Fruit fly (Drosophila melanogaster) Kc167 (cell line): ENCODE results near the gene CG14882.

Source experiments
- Myc ChIP-seq: fragments of >200 bp; optimal IDR thresholded peaks from 2 replicates; lab custom pipeline; 2017; ENCODE audit warnings: missing external identifiers
- Sin3A ChIP-seq: fragments of >200 bp; optimal IDR thresholded peaks from 2 replicates; lab custom pipeline; 2018; ENCODE audit warnings: missing external identifiers
- h ChIP-seq: fragments of >200 bp; optimal IDR thresholded peaks from 3 replicates; lab custom pipeline; 2018; ENCODE audit warnings: missing external identifiers
- insv ChIP-seq: fragments of >200 bp; optimal IDR thresholded peaks from 3 replicates; lab custom pipeline; 2018; ENCODE audit warnings: missing external identifiers
- psq ChIP-seq: fragments of >200 bp; optimal IDR thresholded peaks from 2 replicates; lab custom pipeline; 2017; ENCODE audit warnings: missing external identifiers
- ttk ChIP-seq: sonication (Bioruptor generic); optimal IDR thresholded peaks from 2 replicates; lab custom pipeline; 2017; ENCODE audit warnings: missing external identifiers

Gene CG14882

DNA sequence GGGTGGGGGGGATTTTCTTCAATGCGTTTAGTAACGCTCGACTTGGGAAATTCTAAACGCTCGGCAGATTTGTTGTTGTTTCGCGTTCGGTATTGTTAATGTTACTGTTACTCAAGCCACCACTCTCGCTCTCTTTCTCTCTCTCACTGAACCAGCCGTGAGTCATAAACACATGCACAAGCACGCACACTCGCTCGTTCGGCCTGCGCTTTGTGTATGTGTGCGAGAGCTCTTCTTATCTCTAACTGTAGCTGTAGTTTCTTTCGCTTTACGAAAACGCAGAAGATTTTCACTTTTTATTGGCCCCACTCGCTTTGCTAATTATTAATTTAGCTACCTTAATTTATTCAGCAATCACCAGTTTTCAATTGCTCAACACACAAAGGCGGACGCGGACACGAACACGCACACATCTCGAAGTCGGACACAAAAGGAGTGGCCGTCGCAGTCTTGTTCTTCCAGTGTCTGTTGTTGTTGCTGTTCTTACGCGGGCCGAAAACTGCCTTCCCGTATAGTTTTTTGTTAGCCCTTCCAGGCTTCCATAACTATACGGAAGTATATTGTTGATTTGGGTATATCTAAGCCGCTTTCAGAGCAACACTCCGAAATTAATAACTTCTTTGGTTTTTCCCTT is 10.1 kb downstream of the CG14882 start:
- TF ChIP-seq Myc (lab: Kevin White, UChicago) (no peak), insv (no peak), Sin3A (lab: Kevin White, UChicago) (no peak), h (no peak), psq (no peak), ttk (lab: Kevin White, UChicago) (no peak)

dm6 chr3R:16453597-16453996 is 10.6 kb downstream of the CG14882 start, which contains the start of gene Pak3:
Gene Pak3 (minus strand): TSS chr3R:16453821.
- TF ChIP-seq psq (no peak), insv (no peak), Sin3A (lab: Kevin White, UChicago) (no peak), h (no peak), Myc (lab: Kevin White, UChicago) (no peak), ttk (lab: Kevin White, UChicago) (no peak)

- no peak for TF ChIP-seq h
- TF ChIP-seq psq = no peak
- no peak for TF ChIP-seq Sin3A (lab: Kevin White, UChicago)
- TF ChIP-seq insv = no peak
- no peak for TF ChIP-seq ttk (lab: Kevin White, UChicago)
- no peak for TF ChIP-seq Myc (lab: Kevin White, UChicago)
These were observed 11.2 kb downstream of the CG14882 start, which contains the start of gene CG10405 for dm6 chr3R:16454192-16454591. Gene CG10405 (plus strand): TSS chr3R:16454492.

dm6 chr3R:16455875-16456274 is 12.9 kb downstream of the CG14882 start, which contains the start of gene CG14883:
Gene CG14883 (plus strand): TSS chr3R:16456052.
- TF ChIP-seq ttk (lab: Kevin White, UChicago) (no peak), Myc (lab: Kevin White, UChicago) (no peak), Sin3A (lab: Kevin White, UChicago) (no peak), psq (no peak), h (no peak), insv (no peak)

- TF ChIP-seq Sin3A (lab: Kevin White, UChicago) (no peak), h (no peak), psq (no peak), insv (no peak), Myc (lab: Kevin White, UChicago) (no peak), ttk (lab: Kevin White, UChicago) (no peak)
These were observed 13.6 kb downstream of the CG14882 start for dm6 chr3R:16456607-16457006.

DNA sequence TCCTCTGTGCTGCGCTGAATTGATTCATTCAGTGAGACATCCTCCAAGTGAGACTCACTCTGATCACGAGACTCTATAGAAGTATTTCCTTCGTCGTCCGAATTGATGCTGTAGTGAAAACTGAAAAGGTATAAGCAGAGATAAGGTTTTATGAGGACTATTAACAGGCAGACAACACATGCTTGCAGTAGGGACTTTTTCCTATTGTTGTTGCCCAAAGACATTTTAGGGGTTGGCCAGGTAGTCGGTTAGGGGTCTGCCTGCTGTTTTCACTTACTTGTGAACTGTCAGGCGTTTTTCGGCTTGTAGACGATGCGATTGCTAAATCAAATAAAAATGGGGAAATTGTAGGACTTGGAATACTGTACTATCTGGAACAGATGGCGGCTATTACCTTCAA is 25.5 kb downstream of the CG14882 start:
- TF ChIP-seq Sin3A (lab: Kevin White, UChicago) (no peak), psq (no peak), insv (no peak), Myc (lab: Kevin White, UChicago) (no peak), h (no peak), ttk (lab: Kevin White, UChicago) (no peak)

DNA sequence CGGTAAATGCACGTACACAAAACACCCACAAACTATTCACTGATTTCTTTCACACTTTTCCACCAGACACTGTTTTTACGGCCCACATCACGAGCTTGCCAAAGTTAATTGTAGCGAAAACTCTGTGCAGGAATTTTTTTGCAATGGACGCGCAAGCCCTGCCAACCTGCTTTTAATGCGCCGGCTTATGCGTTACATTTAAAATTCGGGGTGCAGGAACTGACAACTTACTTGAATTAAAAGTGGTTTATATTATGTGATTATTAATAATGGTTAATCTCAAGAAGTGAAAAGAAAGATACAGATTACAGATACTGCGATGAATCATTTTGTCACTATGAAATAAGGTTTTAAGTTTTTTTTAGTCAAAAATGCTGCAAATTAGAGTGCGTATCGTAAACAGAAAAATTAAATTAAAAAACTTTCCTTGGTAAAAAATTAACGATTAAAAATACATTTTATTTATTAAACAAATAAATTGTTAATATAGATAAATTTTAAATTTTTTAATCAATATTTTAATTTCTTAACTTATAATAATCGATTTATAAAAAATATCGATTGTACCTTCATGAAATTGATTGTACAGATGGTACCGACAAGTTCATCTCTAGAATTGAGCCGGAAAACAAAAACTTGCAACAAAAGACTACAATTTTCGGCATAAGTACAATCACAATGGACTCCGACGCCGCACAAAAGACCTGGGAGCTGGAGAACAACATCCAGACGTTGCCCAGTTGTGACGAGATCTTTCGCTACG is 26.7 kb downstream of the CG14882 start, which contains the start of the genes CG42232 and CSN5:
Gene CG42232 (minus strand): TSS at position 163 of the 763 bp plus-strand sequence.
Gene CSN5 (plus strand): TSS at position 599 of the 763 bp plus-strand sequence.
- TF ChIP-seq psq (no peak), Sin3A (lab: Kevin White, UChicago) (no peak), ttk (lab: Kevin White, UChicago) (no peak), h (no peak), insv (no peak), Myc (lab: Kevin White, UChicago) (no peak)

DNA sequence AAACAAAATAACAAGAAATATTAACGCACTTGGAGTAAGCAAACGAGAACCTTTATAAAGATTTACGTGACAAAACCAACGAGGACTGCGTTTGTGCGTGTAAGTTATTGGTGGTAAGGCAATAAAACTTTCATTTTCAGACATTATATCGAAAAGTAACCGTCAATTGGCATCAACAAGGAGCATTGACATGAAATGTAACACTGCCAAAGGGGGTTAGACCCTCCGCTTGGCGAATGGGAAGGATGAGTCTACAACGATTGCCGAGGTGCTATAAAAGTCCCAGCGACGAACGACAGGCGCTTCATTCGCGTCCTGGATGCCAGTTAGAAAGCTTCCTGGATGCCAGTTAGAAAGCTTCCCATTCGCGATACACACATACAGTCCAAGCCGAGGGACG is 29.3 kb downstream of the CG14882 start, which contains the start of gene Gyc89Da:
Gene Gyc89Da (plus strand): TSS at position 301 of the 400 bp plus-strand sequence.
- no peak for TF ChIP-seq ttk (lab: Kevin White, UChicago)
- TF ChIP-seq h = no peak
- TF ChIP-seq psq = no peak
- TF ChIP-seq insv = no peak
- TF ChIP-seq Sin3A (lab: Kevin White, UChicago) = no peak
- no peak for TF ChIP-seq Myc (lab: Kevin White, UChicago)

DNA sequence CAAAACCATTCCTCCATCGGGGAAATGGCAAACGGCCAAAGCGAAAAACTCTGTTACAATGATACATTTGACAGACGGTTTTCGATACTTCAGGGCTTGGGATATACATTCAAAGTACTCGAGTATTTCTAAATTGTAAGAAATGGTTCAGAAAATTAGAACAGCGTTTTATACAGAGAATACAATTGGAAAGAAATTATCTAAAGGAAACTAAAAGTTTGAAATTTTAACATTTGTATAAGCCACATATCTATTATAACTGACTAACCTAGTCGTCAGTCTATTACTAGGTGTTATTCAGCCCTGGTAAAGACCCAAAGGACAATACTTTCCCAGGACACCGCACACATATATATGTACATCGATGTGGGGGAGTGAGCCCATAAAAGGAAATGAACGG is 33.5 kb downstream of the CG14882 start:
- TF ChIP-seq insv (no peak), Myc (lab: Kevin White, UChicago) (no peak), ttk (lab: Kevin White, UChicago) (no peak), Sin3A (lab: Kevin White, UChicago) (no peak), h (no peak), psq (no peak)

DNA sequence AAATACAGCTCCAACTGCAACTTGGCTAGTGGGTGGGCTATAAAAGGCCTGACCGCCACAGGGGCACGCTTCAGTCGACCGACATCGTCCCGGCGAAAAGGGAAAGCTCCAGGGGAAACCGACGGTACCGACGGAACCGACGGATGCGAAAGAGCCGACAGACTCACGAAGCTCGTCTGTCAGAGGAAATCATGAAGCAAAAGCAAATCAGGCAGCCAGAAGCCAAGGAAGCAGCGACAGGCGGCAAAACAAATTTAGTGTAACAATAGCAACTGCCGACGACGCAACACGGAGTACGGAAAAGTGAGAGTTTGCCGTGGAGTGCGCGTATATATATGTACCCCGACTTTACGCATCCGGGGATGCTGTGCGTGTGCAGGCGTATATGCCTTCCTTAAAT is 34.0 kb downstream of the CG14882 start, which contains the start of gene Gyc89Db:
Gene Gyc89Db (plus strand): TSS at position 78 of the 400 bp plus-strand sequence.
- TF ChIP-seq insv (no peak), Myc (lab: Kevin White, UChicago) (no peak), h (no peak), Sin3A (lab: Kevin White, UChicago) (no peak), psq (no peak), ttk (lab: Kevin White, UChicago) (no peak)

DNA sequence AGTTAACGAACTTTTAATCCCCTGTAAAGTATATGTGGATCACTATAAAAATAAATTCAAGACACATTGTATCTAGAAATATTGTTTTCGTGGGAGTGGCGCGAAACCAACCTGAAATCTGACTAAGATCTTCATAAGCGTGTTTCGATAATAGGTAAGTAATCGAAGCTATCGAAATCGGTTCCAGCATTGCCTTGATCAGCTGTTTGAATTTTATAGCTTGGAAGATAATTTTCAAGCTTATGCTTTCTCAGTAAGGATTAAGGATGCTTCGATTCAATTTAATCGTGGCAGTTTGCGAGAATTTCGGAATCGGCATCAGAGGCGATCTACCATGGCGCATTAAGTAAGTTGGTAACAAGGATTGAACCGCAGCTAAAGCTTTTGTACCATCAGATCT is 38.0 kb downstream of the CG14882 start, which contains the start of gene Dhfr:
Gene Dhfr (plus strand): TSS at position 173 of the 400 bp plus-strand sequence.
- TF ChIP-seq Sin3A (lab: Kevin White, UChicago) (no peak), psq (no peak), insv (no peak), h (no peak), ttk (lab: Kevin White, UChicago) (no peak), Myc (lab: Kevin White, UChicago) (no peak)

- TF ChIP-seq insv = no peak
- no peak for TF ChIP-seq ttk (lab: Kevin White, UChicago)
- no peak for TF ChIP-seq Myc (lab: Kevin White, UChicago)
- no peak for TF ChIP-seq Sin3A (lab: Kevin White, UChicago)
- TF ChIP-seq psq = no peak
- TF ChIP-seq h = no peak
These were observed 39.3 kb downstream of the CG14882 start, which contains the start of gene Sdhaf3 for dm6 chr3R:16482276-16482675. Gene Sdhaf3 (minus strand): TSS chr3R:16482452.
